Fruit fly (Drosophila melanogaster) whole organism, embryonic: ENCODE measurements around the gene fiz.
A peak's percentile ranks its signal among the peaks of the same experiment; 100 is the strongest.

Experiments used
- Adf1 ChIP-seq: fragments of 200-800 bp; sonication (Bioruptor generic); IDR thresholded peaks from 2 replicates; pipeline ENCODE4 v1.3.6; 2022; ENCODE audit warnings: missing biosample characterization, missing genetic modification characterization
- Atf3 ChIP-seq: fragments of 200-800 bp; sonication (Bioruptor generic); optimal IDR thresholded peaks from 3 replicates; lab custom pipeline; 2016; ENCODE audit warnings: missing biosample characterization, missing genetic modification characterization
- Blimp-1 ChIP-seq: fragments of 200-800 bp; sonication (Bioruptor generic); optimal IDR thresholded peaks from 3 replicates; lab custom pipeline; 2018; ENCODE audit warnings: missing biosample characterization, missing genetic modification characterization, mild to moderate bottlenecking, moderate library complexity, missing genetic modification reagents
- CG10366 ChIP-seq: fragments of 200-800 bp; sonication (Bioruptor generic); IDR thresholded peaks from 2 replicates; pipeline ENCODE4 v1.3.6; 2022; ENCODE audit warnings: missing biosample characterization, missing genetic modification characterization
- CG10654 ChIP-seq: fragments of 200-800 bp; sonication (Bioruptor generic); optimal IDR thresholded peaks from 2 replicates; lab custom pipeline; 2016; ENCODE audit warnings: missing biosample characterization, missing genetic modification characterization
- CG13287 ChIP-seq: fragments of 200-800 bp; sonication (Bioruptor generic); IDR thresholded peaks from 2 replicates; pipeline ENCODE4 v1.3.6; 2022; ENCODE audit warnings: missing biosample characterization, missing genetic modification characterization; ENCODE audit not compliant: partially characterized antibody
- CG17829 ChIP-seq: fragments of 200-800 bp; optimal IDR thresholded peaks from 2 replicates; lab custom pipeline; 2019; ENCODE audit warnings: missing biosample characterization, mild to moderate bottlenecking, missing genetic modification characterization, moderate library complexity
- CG18619 ChIP-seq: fragments of 200-800 bp; sonication (Bioruptor generic); optimal IDR thresholded peaks from 3 replicates; lab custom pipeline; 2017; ENCODE audit warnings: missing biosample characterization, mild to moderate bottlenecking, missing genetic modification characterization
- CG2199 ChIP-seq: fragments of 200-800 bp; sonication (Bioruptor generic); IDR thresholded peaks from 3 replicates; pipeline ENCODE4 v1.3.6; 2022; ENCODE audit warnings: missing biosample characterization, missing genetic modification characterization
- CG3281 ChIP-seq: fragments of 200-800 bp; sonication (Bioruptor generic); optimal IDR thresholded peaks from 3 replicates; lab custom pipeline; 2017; ENCODE audit warnings: missing biosample characterization, mild to moderate bottlenecking, missing genetic modification characterization
- CG33213 ChIP-seq: fragments of 200-800 bp; sonication (Bioruptor generic); optimal IDR thresholded peaks from 3 replicates; lab custom pipeline; 2016; ENCODE audit warnings: missing biosample characterization, missing genetic modification characterization
- CG3995 ChIP-seq: fragments of 200-800 bp; sonication (Bioruptor generic); optimal IDR thresholded peaks from 3 replicates; lab custom pipeline; 2016; ENCODE audit warnings: missing biosample characterization, missing genetic modification characterization
- CG6254 ChIP-seq: fragments of 200-800 bp; sonication (Bioruptor generic); optimal IDR thresholded peaks from 3 replicates; lab custom pipeline; 2017; ENCODE audit warnings: mild to moderate bottlenecking, missing biosample characterization, missing genetic modification reagents, missing genetic modification characterization
- CG7786 ChIP-seq: fragments of 200-800 bp; sonication (Bioruptor generic); optimal IDR thresholded peaks from 2 replicates; lab custom pipeline; 2016; ENCODE audit warnings: missing biosample characterization, missing genetic modification characterization
- Camta ChIP-seq: fragments of 200-800 bp; sonication (Bioruptor generic); optimal IDR thresholded peaks from 2 replicates; lab custom pipeline; 2016; ENCODE audit warnings: missing biosample characterization, missing genetic modification characterization
- Drgx ChIP-seq: fragments of 200-800 bp; sonication (Bioruptor generic); IDR thresholded peaks from 2 replicates; pipeline ENCODE4 v1.3.6; 2022; ENCODE audit warnings: missing biosample characterization, missing genetic modification characterization
- Kr ChIP-seq: fragments of 200-800 bp; sonication (Bioruptor generic); optimal IDR thresholded peaks from 2 replicates; lab custom pipeline; 2017; ENCODE audit warnings: missing biosample characterization, mild to moderate bottlenecking, missing genetic modification characterization
- Nf-YB ChIP-seq: fragments of 200-800 bp; sonication (Bioruptor generic); optimal IDR thresholded peaks from 3 replicates; lab custom pipeline; 2019; ENCODE audit warnings: missing biosample characterization, mild to moderate bottlenecking, missing genetic modification characterization, moderate library complexity
- Oli ChIP-seq: fragments of 200-800 bp; sonication (Bioruptor generic); optimal IDR thresholded peaks from 2 replicates; lab custom pipeline; 2018; ENCODE audit warnings: missing biosample characterization, mild to moderate bottlenecking, missing genetic modification characterization, moderate library complexity
- Sox102F ChIP-seq: fragments of 200-800 bp; sonication (Bioruptor generic); optimal IDR thresholded peaks from 2 replicates; lab custom pipeline; 2018; ENCODE audit warnings: missing biosample characterization, mild to moderate bottlenecking, missing genetic modification characterization, moderate library complexity
- Spps ChIP-seq: fragments of 200-800 bp; sonication (Bioruptor generic); optimal IDR thresholded peaks from 2 replicates; lab custom pipeline; 2018; ENCODE audit warnings: missing biosample characterization, mild to moderate bottlenecking, missing genetic modification characterization
- ara ChIP-seq: fragments of 200-800 bp; sonication (Bioruptor generic); IDR thresholded peaks from 2 replicates; pipeline ENCODE4 v1.3.6; 2022; ENCODE audit warnings: missing biosample characterization, missing genetic modification characterization
- corto ChIP-seq: fragments of 200-800 bp; sonication (Bioruptor generic); optimal IDR thresholded peaks from 2 replicates; lab custom pipeline; 2016; ENCODE audit warnings: missing biosample characterization, mild to moderate bottlenecking, missing genetic modification characterization, moderate library complexity
- dmrt11E ChIP-seq: fragments of 200-800 bp; sonication (Bioruptor generic); optimal IDR thresholded peaks from 3 replicates; lab custom pipeline; 2018; ENCODE audit warnings: missing biosample characterization, mild to moderate bottlenecking, missing genetic modification characterization, moderate library complexity
- dmrt99B ChIP-seq: fragments of 200-800 bp; sonication (Bioruptor generic); optimal IDR thresholded peaks from 2 replicates; lab custom pipeline; 2018; ENCODE audit warnings: missing biosample characterization, mild to moderate bottlenecking, missing genetic modification characterization, moderate library complexity
- fd64A ChIP-seq: fragments of 200-800 bp; sonication (Bioruptor generic); optimal IDR thresholded peaks from 3 replicates; lab custom pipeline; 2018; ENCODE audit warnings: missing biosample characterization, mild to moderate bottlenecking, missing genetic modification characterization
- fd96Cb ChIP-seq: fragments of 200-800 bp; sonication (Bioruptor generic); optimal IDR thresholded peaks from 2 replicates; lab custom pipeline; 2018; ENCODE audit warnings: missing biosample characterization, mild to moderate bottlenecking, missing genetic modification characterization, moderate library complexity
- gem ChIP-seq: fragments of 200-800 bp; sonication (Bioruptor generic); optimal IDR thresholded peaks from 2 replicates; lab custom pipeline; 2019; ENCODE audit warnings: missing biosample characterization, mild to moderate bottlenecking, missing genetic modification characterization, moderate library complexity
- ind ChIP-seq: fragments of 200-800 bp; sonication (Bioruptor generic); optimal IDR thresholded peaks from 3 replicates; lab custom pipeline; 2016; ENCODE audit warnings: missing biosample characterization, missing genetic modification characterization
- prd ChIP-seq, 3 experiments: fragments of >200 bp in 2 of 3; fragments of 200-800 bp in 1 of 3; sonication (Bioruptor generic) in 1 of 3; optimal IDR thresholded peaks in 2 of 3; IDR thresholded peaks in 1 of 3; 2 replicates in 2 of 3; 3 replicates in 1 of 3; pipeline versions ENCODE4 v1.3.6 to Lab custom; 2017 to 2022; ENCODE audit warnings: missing biosample characterization in 1 of 3, missing genetic modification characterization in 1 of 3
- rib ChIP-seq: fragments of 200-800 bp; sonication (Bioruptor generic); IDR thresholded peaks from 2 replicates; pipeline ENCODE4 v1.3.6; 2022; ENCODE audit warnings: missing biosample characterization, missing genetic modification characterization
- sens ChIP-seq: fragments of 200-800 bp; sonication (Bioruptor generic); peaks from one replicate; lab custom pipeline; 2016; ENCODE audit warnings: missing biosample characterization, missing genetic modification characterization
- sqz ChIP-seq: fragments of 200-800 bp; sonication (Bioruptor generic); optimal IDR thresholded peaks from 3 replicates; lab custom pipeline; 2018; ENCODE audit warnings: missing biosample characterization, mild to moderate bottlenecking, missing genetic modification characterization
- tio ChIP-seq: fragments of 200-800 bp; sonication (Bioruptor generic); optimal IDR thresholded peaks from 2 replicates; lab custom pipeline; 2017; ENCODE audit warnings: missing biosample characterization, missing genetic modification characterization, inconsistent platforms
- unpg ChIP-seq: fragments of 200-800 bp; sonication (Bioruptor generic); optimal IDR thresholded peaks from 3 replicates; lab custom pipeline; 2018; ENCODE audit warnings: missing biosample characterization, mild to moderate bottlenecking, missing genetic modification characterization, moderate library complexity
- yki ChIP-seq: fragments of >200 bp; optimal IDR thresholded peaks from 3 replicates; lab custom pipeline; 2018

fiz gene

DNA sequence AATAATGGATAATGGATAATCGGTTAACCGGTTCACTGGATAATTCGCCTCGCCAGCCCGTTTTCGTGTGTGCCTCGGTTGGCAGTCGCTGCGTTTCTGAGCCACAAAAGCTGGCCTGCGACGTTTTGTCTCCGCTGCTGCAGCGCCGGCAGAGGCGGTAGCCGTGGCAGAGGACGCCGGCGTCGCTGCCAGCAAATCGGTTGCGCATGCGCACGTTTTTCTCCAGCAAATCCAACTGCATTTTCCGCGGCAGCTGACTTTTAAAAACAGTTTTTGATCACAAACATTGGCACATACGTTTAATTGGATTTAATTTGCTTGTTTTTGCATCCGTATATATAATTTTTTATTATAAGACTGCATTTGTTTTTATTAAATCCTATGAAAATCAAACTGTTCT is 12.7 kb downstream of the fiz start, which contains the start of gene CG9514:
CG9514 (minus strand) TSS at position 101 of the 400 bp plus-strand sequence.
- TF ChIP-seq CG6254 (GFP tag; lab: Kevin White, UChicago) = no peak
- no peak for TF ChIP-seq CG3995 (GFP tag; lab: Kevin White, UChicago)
- no peak for TF ChIP-seq prd (optimal IDR thresholded peaks at IDR 0.05; lab: Kevin White, UChicago)
- no peak for TF ChIP-seq prd (GFP tag; IDR thresholded peaks at IDR 0.05; lab: Robert Waterston, UW)
- peak; percentile 53 for TF ChIP-seq Adf1 (GFP tag; lab: Robert Waterston, UW)

dm6 chrX:14896310-14896709 is 13.2 kb downstream of the fiz start:
- TF ChIP-seq Camta (GFP tag; lab: Kevin White, UChicago) (no peak), fd64A (no peak), ara (GFP tag; lab: Robert Waterston, UW) (no peak), unpg (GFP tag; lab: Kevin White, UChicago) (no peak), sqz (GFP tag; lab: Kevin White, UChicago) (no peak), dmrt11E (tag; lab: Kevin White, UChicago) (no peak), CG13287 (no peak), yki (lab: Kevin White, UChicago) (no peak), sens (peak; percentile 72), gem (tag; lab: Kevin White, UChicago) (peak; percentile 16), CG17829 (no peak), CG2199 (no peak), Sox102F (GFP tag; lab: Kevin White, UChicago) (peak; percentile 25), CG7786 (GFP tag; lab: Kevin White, UChicago) (no peak), rib (GFP tag; lab: Robert Waterston, UW) (no peak), fd96Cb (no peak), CG3281 (GFP tag; lab: Kevin White, UChicago) (no peak), dmrt99B (tag; lab: Kevin White, UChicago) (peak; percentile 3), Kr (GFP tag; lab: Kevin White, UChicago) (no peak), Nf-YB (no peak), CG10654 (GFP tag; lab: Kevin White, UChicago) (no peak), CG18619 (GFP tag; lab: Kevin White, UChicago) (no peak), tio (no peak), Atf3 (GFP tag; lab: Kevin White, UChicago) (no peak)

DNA sequence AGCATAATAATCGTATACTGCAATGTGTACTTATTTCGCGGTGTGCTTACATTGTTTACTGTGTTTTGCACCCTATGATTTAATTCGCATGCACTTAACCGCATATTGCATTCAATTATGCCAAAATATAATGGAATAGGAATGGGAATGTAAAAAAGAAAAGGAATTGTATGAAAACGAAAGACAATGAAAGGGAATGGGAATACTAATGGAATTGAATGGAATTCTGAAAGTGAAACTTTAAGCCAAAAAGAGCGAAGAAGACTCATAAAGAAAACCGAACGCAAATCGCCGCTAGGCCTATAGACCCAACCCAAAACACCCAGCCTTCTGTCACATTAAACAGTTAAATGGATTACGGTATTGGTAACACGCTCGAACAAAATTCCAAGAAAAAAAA is 15.6 kb downstream of the fiz start:
- TF ChIP-seq CG10366 (GFP tag; lab: Robert Waterston, UW) (no peak), Spps (tag; lab: Kevin White, UChicago) (no peak), Camta (GFP tag; lab: Kevin White, UChicago) (no peak), CG33213 (GFP tag; lab: Kevin White, UChicago) (no peak), Blimp-1 (GFP tag; lab: Kevin White, UChicago) (peak; percentile 92), corto (GFP tag; lab: Kevin White, UChicago) (no peak), ind (GFP tag; lab: Kevin White, UChicago) (no peak)

DNA sequence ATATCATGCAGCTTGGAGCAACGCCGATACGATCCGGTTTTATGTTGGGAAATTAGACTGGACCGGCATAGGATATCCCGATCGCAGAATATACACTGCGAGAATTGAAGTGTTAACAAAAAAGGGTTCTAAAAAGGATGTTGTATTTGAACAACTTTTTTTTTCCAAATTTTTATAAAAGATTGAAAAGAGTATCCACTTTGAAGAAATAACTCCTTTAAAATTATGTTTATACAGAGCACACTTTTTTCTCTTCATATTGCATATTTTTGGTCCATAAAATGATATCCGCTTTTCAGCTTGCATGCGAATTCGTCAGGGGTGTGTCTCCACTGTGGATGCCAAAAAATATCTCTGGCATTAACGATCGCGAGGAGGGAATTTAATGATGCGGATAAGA is 17.2 kb downstream of the fiz start:
- TF ChIP-seq Drgx (GFP tag; lab: Robert Waterston, UW) (peak; percentile 52), Oli (no peak)
